Fruit fly (Drosophila melanogaster) whole organism, embryonic: ENCODE measurements around the gene spd-2.

ENCODE experiments used
- ATbp ChIP-seq: fragments of 200-800 bp; sonication (Bioruptor generic); optimal IDR thresholded peaks from 2 replicates; lab custom pipeline; 2017; ENCODE audit warnings: missing biosample characterization, mild to moderate bottlenecking, missing genetic modification characterization, missing genetic modification reagents
- BEAF-32 ChIP-seq: fragments of 200-800 bp; sonication (Bioruptor generic); optimal IDR thresholded peaks from 3 replicates; lab custom pipeline; 2017; ENCODE audit warnings: missing biosample characterization, missing genetic modification characterization, mild to moderate bottlenecking, moderate library complexity, missing genetic modification reagents
- Bteb2 ChIP-seq: fragments of 200-800 bp; sonication (Bioruptor generic); optimal IDR thresholded peaks from 2 replicates; lab custom pipeline; 2016; ENCODE audit warnings: missing biosample characterization, missing genetic modification characterization
- CG10209 ChIP-seq: fragments of 200-800 bp; sonication (Bioruptor generic); optimal IDR thresholded peaks from 3 replicates; lab custom pipeline; 2017; ENCODE audit warnings: missing biosample characterization, mild to moderate bottlenecking, missing genetic modification characterization, missing genetic modification reagents
- CG11456 ChIP-seq: fragments of 200-800 bp; sonication (Bioruptor generic); IDR thresholded peaks from 3 replicates; pipeline ENCODE4 v1.3.6; 2022; ENCODE audit warnings: missing biosample characterization, missing genetic modification characterization
- CG12391 ChIP-seq: fragments of 200-800 bp; sonication (Bioruptor generic); optimal IDR thresholded peaks from 3 replicates; lab custom pipeline; 2018; ENCODE audit warnings: missing biosample characterization, mild to moderate bottlenecking, missing genetic modification characterization, moderate library complexity
- CG12942 ChIP-seq: fragments of 200-800 bp; sonication (Bioruptor generic); optimal IDR thresholded peaks from 3 replicates; lab custom pipeline; 2016; ENCODE audit warnings: missing biosample characterization, missing genetic modification characterization
- CG15073 ChIP-seq: fragments of 200-800 bp; sonication (Bioruptor generic); optimal IDR thresholded peaks from 2 replicates; lab custom pipeline; 2016; ENCODE audit warnings: missing biosample characterization, missing genetic modification characterization
- CG1603 ChIP-seq: fragments of 200-800 bp; sonication (Bioruptor generic); optimal IDR thresholded peaks from 2 replicates; lab custom pipeline; 2019; ENCODE audit warnings: missing biosample characterization, mild to moderate bottlenecking, missing genetic modification characterization, moderate library complexity
- CG1647 ChIP-seq: fragments of 200-800 bp; sonication (Bioruptor generic); optimal IDR thresholded peaks from 3 replicates; lab custom pipeline; 2016; ENCODE audit warnings: missing biosample characterization, missing genetic modification characterization
- CG16813 ChIP-seq: fragments of 200-800 bp; sonication (Bioruptor generic); IDR thresholded peaks from 3 replicates; pipeline ENCODE4 v1.3.6; 2022; ENCODE audit warnings: missing biosample characterization, missing genetic modification characterization; ENCODE audit not compliant: partially characterized antibody
- CG17385 ChIP-seq: fragments of 200-800 bp; sonication (Bioruptor generic); optimal IDR thresholded peaks from 3 replicates; lab custom pipeline; 2018; ENCODE audit warnings: missing biosample characterization, mild to moderate bottlenecking, missing genetic modification characterization
- CG18011 ChIP-seq: fragments of 200-800 bp; sonication (Bioruptor generic); optimal IDR thresholded peaks from 2 replicates; lab custom pipeline; 2017; ENCODE audit warnings: missing biosample characterization, missing genetic modification characterization, mild to moderate bottlenecking, moderate library complexity, missing genotype
- CG18599 ChIP-seq: fragments of 200-800 bp; sonication (Bioruptor generic); optimal IDR thresholded peaks from 3 replicates; lab custom pipeline; 2017; ENCODE audit warnings: missing biosample characterization, missing genetic modification characterization, mild to moderate bottlenecking, moderate library complexity, missing genetic modification reagents
- CG2712 ChIP-seq: fragments of 200-800 bp; optimal IDR thresholded peaks from 3 replicates; lab custom pipeline; 2019; ENCODE audit warnings: missing biosample characterization, mild to moderate bottlenecking, missing genetic modification characterization, moderate library complexity
- CG33557 ChIP-seq: fragments of 200-800 bp; sonication (Bioruptor generic); optimal IDR thresholded peaks from 2 replicates; lab custom pipeline; 2019; ENCODE audit warnings: missing biosample characterization, mild to moderate bottlenecking, missing genetic modification characterization, moderate library complexity
- CG3995 ChIP-seq: fragments of 200-800 bp; sonication (Bioruptor generic); optimal IDR thresholded peaks from 3 replicates; lab custom pipeline; 2016; ENCODE audit warnings: missing biosample characterization, missing genetic modification characterization
- CG4328 ChIP-seq: fragments of 200-800 bp; sonication (Bioruptor generic); optimal IDR thresholded peaks from 3 replicates; lab custom pipeline; 2017; ENCODE audit warnings: missing biosample characterization, missing genetic modification reagents, missing genetic modification characterization
- CG6175 ChIP-seq: fragments of 200-800 bp; sonication (Bioruptor generic); IDR thresholded peaks from 3 replicates; pipeline ENCODE4 v1.3.6; 2022; ENCODE audit warnings: missing biosample characterization, missing genetic modification characterization
- CG6272 ChIP-seq: fragments of 200-800 bp; sonication (Bioruptor generic); IDR thresholded peaks from 2 replicates; pipeline ENCODE4 v1.3.6; 2022; ENCODE audit warnings: missing biosample characterization, missing genetic modification characterization
- CG6791 ChIP-seq: fragments of 200-800 bp; sonication (Bioruptor generic); IDR thresholded peaks from 3 replicates; pipeline ENCODE4 v1.3.6; 2022; ENCODE audit warnings: missing biosample characterization, missing genetic modification characterization; ENCODE audit not compliant: partially characterized antibody
- CG7357 ChIP-seq: fragments of 200-800 bp; sonication (Bioruptor generic); IDR thresholded peaks from 3 replicates; pipeline ENCODE4 v1.3.6; 2022; ENCODE audit warnings: missing biosample characterization, missing genetic modification characterization
- CG8089 ChIP-seq: fragments of 200-800 bp; sonication (Bioruptor generic); optimal IDR thresholded peaks from 3 replicates; lab custom pipeline; 2016; ENCODE audit warnings: missing biosample characterization, missing genetic modification characterization
- Dfd ChIP-seq, 2 experiments: fragments of >200 bp; optimal IDR thresholded peaks; 2 replicates each; lab custom pipeline; 2017; ENCODE audit warnings: missing biosample characterization in 2 of 2, missing genetic modification characterization in 2 of 2
- Hmx ChIP-seq: fragments of 200-800 bp; sonication (Bioruptor generic); optimal IDR thresholded peaks from 2 replicates; lab custom pipeline; 2016; ENCODE audit warnings: missing biosample characterization, missing genetic modification characterization
- NC2β ChIP-seq: fragments of 200-800 bp; sonication (Bioruptor generic); optimal IDR thresholded peaks from 2 replicates; lab custom pipeline; 2016; ENCODE audit warnings: missing biosample characterization, missing genetic modification characterization
- Ptx1 ChIP-seq: fragments of 200-800 bp; sonication (Bioruptor generic); IDR thresholded peaks from 2 replicates; pipeline ENCODE4 v1.3.6; 2022; ENCODE audit warnings: missing biosample characterization, missing genetic modification characterization
- Rx ChIP-seq: fragments of 200-800 bp; sonication (Bioruptor generic); IDR thresholded peaks from 2 replicates; pipeline ENCODE4 v1.3.6; 2022; ENCODE audit warnings: missing biosample characterization, missing genetic modification characterization
- Spps ChIP-seq: fragments of 200-800 bp; sonication (Bioruptor generic); optimal IDR thresholded peaks from 2 replicates; lab custom pipeline; 2018; ENCODE audit warnings: missing biosample characterization, mild to moderate bottlenecking, missing genetic modification characterization
- ap ChIP-seq: fragments of 200-800 bp; sonication (Bioruptor generic); IDR thresholded peaks from 2 replicates; pipeline ENCODE4 v1.3.6; 2022; ENCODE audit warnings: missing biosample characterization, missing genetic modification characterization
- ash1 ChIP-seq: fragments of 200-800 bp; sonication (Bioruptor generic); optimal IDR thresholded peaks from 2 replicates; lab custom pipeline; 2018; ENCODE audit warnings: missing biosample characterization, mild to moderate bottlenecking, missing genetic modification characterization
- bcd ChIP-seq: fragments of 200-800 bp; sonication (Bioruptor generic); optimal IDR thresholded peaks from 2 replicates; lab custom pipeline; 2017; ENCODE audit warnings: missing biosample characterization, mild to moderate bottlenecking, missing genetic modification characterization
- chm ChIP-seq: fragments of 200-800 bp; sonication (Bioruptor generic); IDR thresholded peaks from 2 replicates; pipeline ENCODE4 v1.3.6; 2022; ENCODE audit warnings: missing biosample characterization, missing genetic modification characterization
- crc ChIP-seq: fragments of 200-800 bp; sonication (Bioruptor generic); optimal IDR thresholded peaks from 2 replicates; lab custom pipeline; 2016; ENCODE audit warnings: missing biosample characterization, missing genetic modification characterization
- dmrt99B ChIP-seq: fragments of 200-800 bp; sonication (Bioruptor generic); optimal IDR thresholded peaks from 2 replicates; lab custom pipeline; 2018; ENCODE audit warnings: missing biosample characterization, mild to moderate bottlenecking, missing genetic modification characterization, moderate library complexity
- emc ChIP-seq: fragments of 200-800 bp; sonication (Bioruptor generic); optimal IDR thresholded peaks from 2 replicates; lab custom pipeline; 2016; ENCODE audit warnings: missing biosample characterization, missing genetic modification characterization
- fd96Cb ChIP-seq: fragments of 200-800 bp; sonication (Bioruptor generic); optimal IDR thresholded peaks from 2 replicates; lab custom pipeline; 2018; ENCODE audit warnings: missing biosample characterization, mild to moderate bottlenecking, missing genetic modification characterization, moderate library complexity
- hth ChIP-seq: fragments of >200 bp; optimal IDR thresholded peaks from 2 replicates; lab custom pipeline; 2017; ENCODE audit warnings: inconsistent platforms
- kni ChIP-seq: fragments of 200-800 bp; sonication (Bioruptor generic); optimal IDR thresholded peaks from 3 replicates; lab custom pipeline; 2017; ENCODE audit warnings: mild to moderate bottlenecking, missing biosample characterization, missing genetic modification reagents, missing genetic modification characterization
- p53 ChIP-seq: fragments of 200-800 bp; sonication (Bioruptor generic); optimal IDR thresholded peaks from 2 replicates; lab custom pipeline; 2016; ENCODE audit warnings: missing biosample characterization, missing genetic modification characterization
- peb ChIP-seq: fragments of 200-800 bp; sonication (Bioruptor generic); IDR thresholded peaks from 2 replicates; pipeline ENCODE4 v1.3.6; 2022; ENCODE audit warnings: missing biosample characterization, missing genetic modification characterization
- phol ChIP-seq: fragments of 200-800 bp; sonication (Bioruptor generic); optimal IDR thresholded peaks from 3 replicates; lab custom pipeline; 2018; ENCODE audit warnings: missing biosample characterization, mild to moderate bottlenecking, missing genetic modification characterization, moderate library complexity
- salm ChIP-seq: fragments of 200-800 bp; sonication (Bioruptor generic); optimal IDR thresholded peaks from 2 replicates; lab custom pipeline; 2018; ENCODE audit warnings: missing biosample characterization, mild to moderate bottlenecking, missing genetic modification characterization
- sc ChIP-seq, 3 experiments: fragments of >200 bp in 2 of 3; fragments of 200-800 bp in 1 of 3; sonication (Bioruptor generic) in 1 of 3; optimal IDR thresholded peaks; 2 replicates in 2 of 3; 3 replicates in 1 of 3; lab custom pipeline; 2017; ENCODE audit warnings: mild to moderate bottlenecking in 1 of 3, missing biosample characterization in 1 of 3, missing genetic modification characterization in 1 of 3, missing genetic modification reagents in 1 of 3
- shn ChIP-seq: fragments of 200-800 bp; sonication (Bioruptor generic); optimal IDR thresholded peaks from 3 replicates; lab custom pipeline; 2016; ENCODE audit warnings: missing biosample characterization, missing genetic modification characterization
- sisA ChIP-seq: fragments of 200-800 bp; sonication (Bioruptor generic); IDR thresholded peaks from 2 replicates; pipeline ENCODE4 v1.3.6; 2022; ENCODE audit warnings: missing biosample characterization, missing genetic modification characterization
- tx ChIP-seq: fragments of 200-800 bp; sonication (Bioruptor generic); optimal IDR thresholded peaks from 2 replicates; lab custom pipeline; 2016; ENCODE audit warnings: missing biosample characterization, missing genetic modification characterization
- unpg ChIP-seq: fragments of 200-800 bp; sonication (Bioruptor generic); optimal IDR thresholded peaks from 3 replicates; lab custom pipeline; 2018; ENCODE audit warnings: missing biosample characterization, mild to moderate bottlenecking, missing genetic modification characterization, moderate library complexity
- vnd ChIP-seq: fragments of 200-800 bp; sonication (Bioruptor generic); IDR thresholded peaks from 3 replicates; pipeline ENCODE4 v1.3.6; 2022; ENCODE audit warnings: missing biosample characterization, missing genetic modification characterization; ENCODE audit not compliant: partially characterized antibody
- zf30C ChIP-seq: fragments of 200-800 bp; sonication (Bioruptor generic); optimal IDR thresholded peaks from 3 replicates; lab custom pipeline; 2018; ENCODE audit warnings: missing biosample characterization, mild to moderate bottlenecking, missing genetic modification characterization

spd-2 gene

dm6 chr3L:16609120-16609519 lies 14.3 kb upstream of the spd-2 start, which contains the start of gene CG4098 (continued):
- peak; percentile 79 for TF ChIP-seq Ptx1 (GFP tag; lab: Robert Waterston, UW)
- TF ChIP-seq fd96Cb (tag; lab: Kevin White, UChicago), result peak; percentile 17
- no peak for TF ChIP-seq CG6791 (GFP tag; lab: Robert Waterston, UW)
- peak; percentile 25 for TF ChIP-seq ash1 (GFP tag; lab: Kevin White, UChicago)
- peak; percentile 80 for TF ChIP-seq CG3995 (GFP tag; lab: Kevin White, UChicago)
- no peak; the same call in 2 of the 3 replicates for TF ChIP-seq CG16813 (GFP tag; lab: Robert Waterston, UW)
- TF ChIP-seq shn (GFP tag; lab: Kevin White, UChicago), result peak; percentile 53
- TF ChIP-seq CG6272 (GFP tag; lab: Robert Waterston, UW), result peak; percentile 31; the same call in 1 of the 2 replicates
- TF ChIP-seq CG18011, result peak; percentile 8
- TF ChIP-seq CG11456, result peak; percentile 85; the same call in 2 of the 3 replicates
- no peak for TF ChIP-seq kni (GFP tag; lab: Kevin White, UChicago)
- peak; percentile 34 for TF ChIP-seq CG17385 (GFP tag; lab: Kevin White, UChicago)
- TF ChIP-seq NC2β, result peak; percentile 44
- no peak for TF ChIP-seq peb
- TF ChIP-seq Bteb2, result no peak
- peak; percentile 62 for TF ChIP-seq chm (GFP tag; lab: Robert Waterston, UW)
- TF ChIP-seq CG2712 (tag; lab: Kevin White, UChicago), result peak; percentile 37
- 0 out of 2 replicates have a peak, but pooled peaks have one; percentile 32 for TF ChIP-seq Rx (GFP tag; lab: Robert Waterston, UW)
- TF ChIP-seq Dfd (GFP tag; optimal IDR thresholded peaks at IDR 0.05; lab: Kevin White, UChicago), result no peak
- TF ChIP-seq sisA, result peak; percentile 65
- peak; percentile 38 for TF ChIP-seq CG10209 (GFP tag; lab: Kevin White, UChicago)
- TF ChIP-seq sc (optimal IDR thresholded peaks at IDR 0.05; lab: Kevin White, UChicago), result no peak
- no peak for TF ChIP-seq sc (GFP tag; optimal IDR thresholded peaks at IDR 0.05; lab: Kevin White, UChicago)
- TF ChIP-seq salm (tag; lab: Kevin White, UChicago), result no peak
- no peak for TF ChIP-seq CG4328 (GFP tag; lab: Kevin White, UChicago)
- peak; percentile 37; the same call in 1 of the 3 replicates for TF ChIP-seq CG7357 (GFP tag; lab: Robert Waterston, UW)
- TF ChIP-seq ap, result no peak; the same call in 1 of the 2 replicates
- peak; percentile 47 for TF ChIP-seq bcd (GFP tag; lab: Kevin White, UChicago)
- peak; percentile 52 for TF ChIP-seq CG12942
- TF ChIP-seq dmrt99B (tag; lab: Kevin White, UChicago), result peak; percentile 31
- TF ChIP-seq CG8089 (GFP tag; lab: Kevin White, UChicago), result no peak
- peak; percentile 44 for TF ChIP-seq CG1647 (GFP tag; lab: Kevin White, UChicago)
- no peak for TF ChIP-seq tx
- TF ChIP-seq CG6175 (GFP tag; lab: Robert Waterston, UW), result 0 out of 3 replicates have a peak, but pooled peaks have one; percentile 30
- TF ChIP-seq CG15073 (GFP tag; lab: Kevin White, UChicago), result no peak
- no peak for TF ChIP-seq Spps (tag; lab: Kevin White, UChicago)
- no peak for TF ChIP-seq Hmx
- peak; percentile 48 for TF ChIP-seq BEAF-32
- TF ChIP-seq p53 (GFP tag; lab: Kevin White, UChicago), result no peak
- peak; percentile 65 for TF ChIP-seq CG18599
- TF ChIP-seq CG33557 (GFP tag; lab: Kevin White, UChicago), result no peak
- no peak for TF ChIP-seq zf30C
- TF ChIP-seq CG12391 (tag; lab: Kevin White, UChicago), result peak; percentile 53
- TF ChIP-seq crc, result peak; percentile 44
- TF ChIP-seq hth (lab: Kevin White, UChicago), result no peak
- peak; percentile 31 for TF ChIP-seq ATbp (GFP tag; lab: Kevin White, UChicago)
- TF ChIP-seq phol (tag; lab: Kevin White, UChicago), result peak; percentile 25
- TF ChIP-seq emc (GFP tag; lab: Kevin White, UChicago), result no peak
- TF ChIP-seq vnd (GFP tag; lab: Robert Waterston, UW), result no peak
- peak; percentile 49 for TF ChIP-seq unpg (GFP tag; lab: Kevin White, UChicago)
- TF ChIP-seq CG1603 (tag; lab: Kevin White, UChicago), result peak; percentile 75
